Fruit fly (Drosophila melanogaster) whole organism, embryonic: Measurements from ENCODE around the gene ftz.

Experiments
- Atf-2 ChIP-seq: fragments of 200-800 bp; sonication (Bioruptor generic); optimal IDR thresholded peaks from 2 replicates; lab custom pipeline; 2016; ENCODE audit warnings: missing biosample characterization, missing genetic modification characterization
- Bteb2 ChIP-seq: fragments of 200-800 bp; sonication (Bioruptor generic); optimal IDR thresholded peaks from 2 replicates; lab custom pipeline; 2016; ENCODE audit warnings: missing biosample characterization, missing genetic modification characterization
- CG10274 ChIP-seq: fragments of 200-800 bp; sonication (Bioruptor generic); optimal IDR thresholded peaks from 3 replicates; lab custom pipeline; 2017; ENCODE audit warnings: missing biosample characterization, mild to moderate bottlenecking, missing genetic modification characterization
- CG10543 ChIP-seq: fragments of 200-800 bp; sonication (Bioruptor generic); optimal IDR thresholded peaks from 3 replicates; lab custom pipeline; 2017; ENCODE audit warnings: missing biosample characterization, mild to moderate bottlenecking, missing genetic modification characterization, moderate library complexity
- CG11398 ChIP-seq: fragments of 200-800 bp; sonication (Bioruptor generic); optimal IDR thresholded peaks from 2 replicates; lab custom pipeline; 2016; ENCODE audit warnings: missing biosample characterization, missing genetic modification characterization
- CG11560 ChIP-seq: fragments of 200-800 bp; sonication (Bioruptor generic); IDR thresholded peaks from 3 replicates; pipeline ENCODE4 v1.3.6; 2022; ENCODE audit warnings: missing biosample characterization, missing genetic modification characterization
- CG11695 ChIP-seq: fragments of 200-800 bp; sonication (Bioruptor generic); IDR thresholded peaks from 3 replicates; pipeline ENCODE4 v1.3.6; 2022; ENCODE audit warnings: missing biosample characterization, missing genetic modification characterization
- CG13894 ChIP-seq: fragments of 200-800 bp; sonication (Bioruptor generic); optimal IDR thresholded peaks from 3 replicates; lab custom pipeline; 2018; ENCODE audit warnings: missing biosample characterization, mild to moderate bottlenecking, missing genetic modification characterization, moderate library complexity
- CG15073 ChIP-seq: fragments of 200-800 bp; sonication (Bioruptor generic); optimal IDR thresholded peaks from 2 replicates; lab custom pipeline; 2016; ENCODE audit warnings: missing biosample characterization, missing genetic modification characterization
- CG16863 ChIP-seq: fragments of 200-800 bp; sonication (Bioruptor generic); optimal IDR thresholded peaks from 3 replicates; lab custom pipeline; 2016; ENCODE audit warnings: missing biosample characterization, missing genetic modification characterization
- CG2199 ChIP-seq: fragments of 200-800 bp; sonication (Bioruptor generic); IDR thresholded peaks from 3 replicates; pipeline ENCODE4 v1.3.6; 2022; ENCODE audit warnings: missing biosample characterization, missing genetic modification characterization
- CG2712 ChIP-seq: fragments of 200-800 bp; optimal IDR thresholded peaks from 3 replicates; lab custom pipeline; 2019; ENCODE audit warnings: missing biosample characterization, mild to moderate bottlenecking, missing genetic modification characterization, moderate library complexity
- CG31224 ChIP-seq: fragments of 200-800 bp; sonication (Bioruptor generic); IDR thresholded peaks from 2 replicates; pipeline ENCODE4 v1.3.6; 2022; ENCODE audit warnings: missing biosample characterization, missing genetic modification characterization
- CG3163 ChIP-seq: fragments of 200-800 bp; sonication (Bioruptor generic); optimal IDR thresholded peaks from 3 replicates; lab custom pipeline; 2016; ENCODE audit warnings: missing biosample characterization, missing genetic modification characterization
- CG34376 ChIP-seq: fragments of 200-800 bp; sonication (Bioruptor generic); optimal IDR thresholded peaks from 2 replicates; lab custom pipeline; 2018; ENCODE audit warnings: missing biosample characterization, mild to moderate bottlenecking, missing genetic modification characterization
- CG6854 ChIP-seq: fragments of 200-800 bp; sonication (Bioruptor generic); optimal IDR thresholded peaks from 3 replicates; lab custom pipeline; 2017; ENCODE audit warnings: missing biosample characterization, mild to moderate bottlenecking, missing genetic modification characterization
- CG8281 ChIP-seq: fragments of 200-800 bp; sonication (Bioruptor generic); optimal IDR thresholded peaks from 2 replicates; lab custom pipeline; 2018; ENCODE audit warnings: missing biosample characterization, mild to moderate bottlenecking, missing genetic modification characterization, moderate library complexity
- CG8290 ChIP-seq, 3 experiments: fragments of 200-800 bp; sonication (Bioruptor generic); optimal IDR thresholded peaks; 2 replicates each; lab custom pipeline; 2016 to 2019; ENCODE audit warnings: missing biosample characterization in 3 of 3, missing genetic modification characterization in 3 of 3, mild to moderate bottlenecking in 2 of 3, moderate library complexity in 1 of 3
- CG8388 ChIP-seq: fragments of 200-800 bp; sonication (Bioruptor generic); optimal IDR thresholded peaks from 2 replicates; lab custom pipeline; 2019; ENCODE audit warnings: missing biosample characterization, mild to moderate bottlenecking, missing genetic modification characterization, moderate library complexity
- CTCF ChIP-seq: fragments of 200-800 bp; sonication (Bioruptor generic); optimal IDR thresholded peaks from 2 replicates; lab custom pipeline; 2017; ENCODE audit warnings: missing biosample characterization, mild to moderate bottlenecking, missing genetic modification characterization, moderate library complexity
- Eip74EF ChIP-seq, 2 experiments: fragments of 200-800 bp in 1 of 2; fragments of >200 bp in 1 of 2; sonication (Bioruptor generic) in 1 of 2; optimal IDR thresholded peaks; 2 replicates each; lab custom pipeline; 2017 to 2019; ENCODE audit warnings: missing biosample characterization in 2 of 2, missing genetic modification characterization in 2 of 2, mild to moderate bottlenecking in 1 of 2, moderate library complexity in 1 of 2
- Hsf ChIP-seq: fragments of 200-800 bp; sonication (Bioruptor generic); optimal IDR thresholded peaks from 3 replicates; lab custom pipeline; 2016; ENCODE audit warnings: missing biosample characterization, missing genetic modification characterization
- Jarid2 ChIP-seq: fragments of 200-800 bp; sonication (Bioruptor generic); optimal IDR thresholded peaks from 3 replicates; lab custom pipeline; 2017; ENCODE audit warnings: mild to moderate bottlenecking, missing biosample characterization, missing genetic modification reagents, missing genetic modification characterization
- Meics ChIP-seq: fragments of 200-800 bp; sonication (Bioruptor generic); optimal IDR thresholded peaks from 2 replicates; lab custom pipeline; 2017; ENCODE audit warnings: missing biosample characterization, mild to moderate bottlenecking, missing genetic modification characterization
- Scr ChIP-seq: fragments of 200-800 bp; sonication (Bioruptor generic); IDR thresholded peaks from 2 replicates; pipeline ENCODE4 v1.3.6; 2022; ENCODE audit warnings: missing biosample characterization, missing genetic modification characterization; ENCODE audit not compliant: partially characterized antibody
- Trl ChIP-seq, 3 experiments: fragments of >200 bp in 2 of 3; fragments of 200-800 bp in 1 of 3; sonication (Bioruptor generic) in 1 of 3; optimal IDR thresholded peaks; 2 replicates in 1 of 3; 3 replicates in 2 of 3; lab custom pipeline; 2016 to 2017; ENCODE audit warnings: missing biosample characterization in 1 of 3, missing genetic modification characterization in 1 of 3
- ac ChIP-seq: fragments of 200-800 bp; sonication (Bioruptor generic); optimal IDR thresholded peaks from 3 replicates; lab custom pipeline; 2017; ENCODE audit warnings: missing biosample characterization, mild to moderate bottlenecking, missing genetic modification characterization
- ase ChIP-seq: fragments of 200-800 bp; sonication (Bioruptor generic); IDR thresholded peaks from 3 replicates; pipeline ENCODE4 v1.3.6; 2022; ENCODE audit warnings: missing biosample characterization, missing genetic modification characterization
- ash1 ChIP-seq: fragments of 200-800 bp; sonication (Bioruptor generic); optimal IDR thresholded peaks from 2 replicates; lab custom pipeline; 2018; ENCODE audit warnings: missing biosample characterization, mild to moderate bottlenecking, missing genetic modification characterization
- fd96Cb ChIP-seq: fragments of 200-800 bp; sonication (Bioruptor generic); optimal IDR thresholded peaks from 2 replicates; lab custom pipeline; 2018; ENCODE audit warnings: missing biosample characterization, mild to moderate bottlenecking, missing genetic modification characterization, moderate library complexity
- gce ChIP-seq: fragments of 200-800 bp; sonication (Bioruptor generic); IDR thresholded peaks from 3 replicates; pipeline ENCODE4 v1.3.6; 2022; ENCODE audit warnings: missing biosample characterization, missing genetic modification characterization
- gt ChIP-seq: fragments of 200-800 bp; sonication (Bioruptor generic); IDR thresholded peaks from 2 replicates; pipeline ENCODE4 v1.3.6; 2022; ENCODE audit warnings: missing biosample characterization, missing genetic modification characterization
- insv ChIP-seq, 2 experiments: fragments of 200-800 bp; sonication (Bioruptor generic); optimal IDR thresholded peaks; 3 replicates each; lab custom pipeline; 2016 to 2018; ENCODE audit warnings: missing biosample characterization in 2 of 2, missing genetic modification characterization in 2 of 2
- lola ChIP-seq, 3 experiments: fragments of >200 bp in 2 of 3; fragments of 200-800 bp in 1 of 3; sonication (Bioruptor generic) in 1 of 3; optimal IDR thresholded peaks; 2 replicates each; lab custom pipeline; 2017 to 2019; ENCODE audit warnings: missing biosample characterization in 3 of 3, missing genetic modification characterization in 3 of 3, mild to moderate bottlenecking in 1 of 3, moderate library complexity in 1 of 3
- lov ChIP-seq, 2 experiments: fragments of 200-800 bp in 1 of 2; fragments of >200 bp in 1 of 2; sonication (Bioruptor generic) in 1 of 2; IDR thresholded peaks in 1 of 2; optimal IDR thresholded peaks in 1 of 2; 2 replicates in 1 of 2; 3 replicates in 1 of 2; pipeline versions ENCODE4 v1.3.6 to Lab custom; 2017 to 2022; ENCODE audit warnings: missing biosample characterization in 1 of 2, missing genetic modification characterization in 1 of 2
- mirr ChIP-seq: fragments of 200-800 bp; sonication (Bioruptor generic); optimal IDR thresholded peaks from 3 replicates; lab custom pipeline; 2018; ENCODE audit warnings: missing biosample characterization, mild to moderate bottlenecking, missing genetic modification characterization
- ro ChIP-seq: fragments of 200-800 bp; sonication (Bioruptor generic); IDR thresholded peaks from 2 replicates; pipeline ENCODE4 v1.3.6; 2022; ENCODE audit warnings: missing biosample characterization, missing genetic modification characterization
- sens ChIP-seq: fragments of 200-800 bp; sonication (Bioruptor generic); peaks from one replicate; lab custom pipeline; 2016; ENCODE audit warnings: missing biosample characterization, missing genetic modification characterization
- so ChIP-seq: fragments of 200-800 bp; sonication (Bioruptor generic); IDR thresholded peaks from 3 replicates; pipeline ENCODE4 v1.3.6; 2022; ENCODE audit warnings: missing biosample characterization, missing genetic modification characterization
- tap ChIP-seq: fragments of 200-800 bp; optimal IDR thresholded peaks from 3 replicates; lab custom pipeline; 2019; ENCODE audit warnings: missing biosample characterization, mild to moderate bottlenecking, missing genetic modification characterization, moderate library complexity
- trh ChIP-seq: fragments of 200-800 bp; sonication (Bioruptor generic); optimal IDR thresholded peaks from 2 replicates; lab custom pipeline; 2016; ENCODE audit warnings: missing biosample characterization, missing genetic modification characterization
- vvl ChIP-seq: fragments of 200-800 bp; sonication (Bioruptor generic); IDR thresholded peaks from 2 replicates; pipeline ENCODE4 v1.3.6; 2022; ENCODE audit warnings: missing biosample characterization, missing genetic modification characterization

The ftz gene

dm6 chr3R:6818904-6819595, 45.1 kb upstream of the ftz start (continued):
- TF ChIP-seq ash1 (GFP tag; lab: Kevin White, UChicago) (no peak), CG11695 (GFP tag; lab: Robert Waterston, UW) (no peak), CG11560 (tag; lab: Robert Waterston, UW) (no peak), CG10274 (GFP tag; lab: Kevin White, UChicago) (no peak), Trl (optimal IDR thresholded peaks at IDR 0.05; lab: Kevin White, UChicago) (peak in 1 of 2 experiments; percentile 27), Trl (GFP tag; optimal IDR thresholded peaks at IDR 0.05; lab: Kevin White, UChicago) (no peak), CG16863 (no peak), mirr (GFP tag; lab: Kevin White, UChicago) (peak; percentile 38), Meics (GFP tag; lab: Kevin White, UChicago) (no peak), tap (peak; percentile 13), CG3163 (GFP tag; lab: Kevin White, UChicago) (peak; percentile 2), CG2199 (GFP tag; lab: Robert Waterston, UW) (peak; percentile 72; the same call in 1 of the 3 replicates), ac (GFP tag; lab: Kevin White, UChicago) (no peak), CG8290 (GFP tag; optimal IDR thresholded peaks at IDR 0.05; lab: Kevin White, UChicago) (no peak), CG8290 (tag; optimal IDR thresholded peaks at IDR 0.05; lab: Kevin White, UChicago) (peak in 1 of 2 experiments; percentile 35), sens (peak; percentile 63), Jarid2 (no peak), CG10543 (GFP tag; lab: Kevin White, UChicago) (peak; percentile 52), CG34376 (GFP tag; lab: Kevin White, UChicago) (peak; percentile 37), CG8388 (GFP tag; lab: Kevin White, UChicago) (no peak), ase (GFP tag; lab: Robert Waterston, UW) (no peak), Eip74EF (GFP tag; optimal IDR thresholded peaks at IDR 0.05; lab: Kevin White, UChicago) (peak in 1 of 2 experiments; percentile 44), trh (GFP tag; lab: Kevin White, UChicago) (no peak), lov (optimal IDR thresholded peaks at IDR 0.05; lab: Kevin White, UChicago) (no peak), lov (GFP tag; IDR thresholded peaks at IDR 0.05; lab: Robert Waterston, UW) (0 out of 3 replicates have a peak, but pooled peaks have one; percentile 2), CG13894 (tag; lab: Kevin White, UChicago) (peak; percentile 76), insv (GFP tag; optimal IDR thresholded peaks at IDR 0.05; lab: Kevin White, UChicago) (no peak), vvl (peak; percentile 12; the same call in 1 of the 2 replicates), CG15073 (GFP tag; lab: Kevin White, UChicago) (no peak), CG31224 (GFP tag; lab: Robert Waterston, UW) (0 out of 2 replicates have a peak, but pooled peaks have one; percentile 2), Atf-2 (GFP tag; lab: Kevin White, UChicago) (no peak), Scr (GFP tag; lab: Robert Waterston, UW) (peak; percentile 9; the same call in 1 of the 2 replicates), CG11398 (GFP tag; lab: Kevin White, UChicago) (no peak), CTCF (GFP tag; lab: Kevin White, UChicago) (peak; percentile 32), fd96Cb (tag; lab: Kevin White, UChicago) (no peak), CG6854 (GFP tag; lab: Kevin White, UChicago) (no peak), gce (no peak), CG2712 (tag; lab: Kevin White, UChicago) (peak; percentile 3), gt (GFP tag; lab: Robert Waterston, UW) (no peak), lola (GFP tag; optimal IDR thresholded peaks at IDR 0.05; lab: Kevin White, UChicago) (peak in 1 of 3 experiments; percentile 9), CG8281 (tag; lab: Kevin White, UChicago) (no peak), so (no peak), Bteb2 (GFP tag; lab: Kevin White, UChicago) (no peak), Hsf (GFP tag; lab: Kevin White, UChicago) (no peak), ro (GFP tag; lab: Robert Waterston, UW) (0 out of 2 replicates have a peak, but pooled peaks have one; percentile 2)
